Fruit fly (Drosophila melanogaster) whole organism, embryonic: ENCODE measurements around the gene Cda5.

Experiments used
- Atf-2 ChIP-seq: fragments of 200-800 bp; sonication (Bioruptor generic); optimal IDR thresholded peaks from 2 replicates; lab custom pipeline; 2016; ENCODE audit warnings: missing biosample characterization, missing genetic modification characterization
- B-H2 ChIP-seq: fragments of 200-800 bp; sonication (Bioruptor generic); optimal IDR thresholded peaks from 2 replicates; lab custom pipeline; 2018; ENCODE audit warnings: missing biosample characterization, mild to moderate bottlenecking, missing genetic modification characterization
- Bgb ChIP-seq: fragments of 200-800 bp; sonication (Bioruptor generic); IDR thresholded peaks from 2 replicates; pipeline ENCODE4 v1.3.6; 2022; ENCODE audit warnings: missing biosample characterization, missing genetic modification characterization; ENCODE audit not compliant: partially characterized antibody
- CG13287 ChIP-seq: fragments of 200-800 bp; sonication (Bioruptor generic); IDR thresholded peaks from 2 replicates; pipeline ENCODE4 v1.3.6; 2022; ENCODE audit warnings: missing biosample characterization, missing genetic modification characterization; ENCODE audit not compliant: partially characterized antibody
- CG15514 ChIP-seq: fragments of 200-800 bp; sonication (Bioruptor generic); optimal IDR thresholded peaks from 3 replicates; lab custom pipeline; 2017; ENCODE audit warnings: missing biosample characterization, missing genetic modification characterization, mild to moderate bottlenecking, moderate library complexity, missing genetic modification reagents
- CG17186 ChIP-seq: fragments of 200-800 bp; sonication (Bioruptor generic); optimal IDR thresholded peaks from 3 replicates; lab custom pipeline; 2017; ENCODE audit warnings: missing biosample characterization, missing genetic modification reagents, missing genetic modification characterization
- CG1792 ChIP-seq: fragments of 200-800 bp; sonication (Bioruptor generic); optimal IDR thresholded peaks from 2 replicates; lab custom pipeline; 2016; ENCODE audit warnings: missing biosample characterization, missing genetic modification characterization
- CG2116 ChIP-seq: fragments of 200-800 bp; sonication (Bioruptor generic); optimal IDR thresholded peaks from 3 replicates; lab custom pipeline; 2018; ENCODE audit warnings: missing biosample characterization, mild to moderate bottlenecking, missing genetic modification characterization
- CG42726 ChIP-seq: fragments of 200-800 bp; sonication (Bioruptor generic); IDR thresholded peaks from 2 replicates; pipeline ENCODE4 v1.3.6; 2022; ENCODE audit warnings: missing biosample characterization, missing genetic modification characterization; ENCODE audit not compliant: partially characterized antibody
- CG6791 ChIP-seq: fragments of 200-800 bp; sonication (Bioruptor generic); IDR thresholded peaks from 3 replicates; pipeline ENCODE4 v1.3.6; 2022; ENCODE audit warnings: missing biosample characterization, missing genetic modification characterization; ENCODE audit not compliant: partially characterized antibody
- CG7963 ChIP-seq: fragments of 200-800 bp; sonication (Bioruptor generic); IDR thresholded peaks from 3 replicates; pipeline ENCODE4 v1.3.6; 2022; ENCODE audit warnings: missing biosample characterization, missing genetic modification characterization; ENCODE audit not compliant: partially characterized antibody
- CG7987 ChIP-seq: fragments of 200-800 bp; sonication (Bioruptor generic); optimal IDR thresholded peaks from 2 replicates; lab custom pipeline; 2018; ENCODE audit warnings: missing biosample characterization, mild to moderate bottlenecking, missing genetic modification characterization, moderate library complexity
- CHES-1-like ChIP-seq: fragments of 200-800 bp; sonication (Bioruptor generic); optimal IDR thresholded peaks from 2 replicates; lab custom pipeline; 2016; ENCODE audit warnings: missing biosample characterization, missing genetic modification characterization
- CTCF ChIP-seq: fragments of 200-800 bp; sonication (Bioruptor generic); optimal IDR thresholded peaks from 2 replicates; lab custom pipeline; 2017; ENCODE audit warnings: missing biosample characterization, mild to moderate bottlenecking, missing genetic modification characterization, moderate library complexity
- Dbx ChIP-seq: fragments of 200-800 bp; sonication (Bioruptor generic); IDR thresholded peaks from 3 replicates; pipeline ENCODE4 v1.3.6; 2022; ENCODE audit warnings: missing biosample characterization, missing genetic modification characterization
- Dek ChIP-seq: fragments of 200-800 bp; sonication (Bioruptor generic); optimal IDR thresholded peaks from 3 replicates; lab custom pipeline; 2019; ENCODE audit warnings: missing biosample characterization, mild to moderate bottlenecking, missing genetic modification characterization, moderate library complexity
- E2f2 ChIP-seq: fragments of 200-800 bp; sonication (Bioruptor generic); IDR thresholded peaks from 2 replicates; pipeline ENCODE4 v1.3.6; 2022; ENCODE audit warnings: missing biosample characterization, missing genetic modification characterization
- Ets97D ChIP-seq: fragments of 200-800 bp; sonication (Bioruptor generic); optimal IDR thresholded peaks from 3 replicates; lab custom pipeline; 2016; ENCODE audit warnings: missing biosample characterization, missing genetic modification characterization
- HLHmδ ChIP-seq: fragments of 200-800 bp; sonication (Bioruptor generic); optimal IDR thresholded peaks from 2 replicates; lab custom pipeline; 2018; ENCODE audit warnings: missing biosample characterization, mild to moderate bottlenecking, missing genetic modification characterization, moderate library complexity
- Hr39 ChIP-seq: fragments of >200 bp; optimal IDR thresholded peaks from 2 replicates; lab custom pipeline; 2017
- MBD-R2 ChIP-seq: fragments of 200-800 bp; sonication (Bioruptor generic); IDR thresholded peaks from 2 replicates; pipeline ENCODE4 v1.3.6; 2022; ENCODE audit warnings: missing biosample characterization, missing genetic modification characterization
- NK7.1 ChIP-seq: fragments of 200-800 bp; sonication (Bioruptor generic); optimal IDR thresholded peaks from 3 replicates; lab custom pipeline; 2016; ENCODE audit warnings: missing biosample characterization, missing genetic modification characterization
- Ravus ChIP-seq: fragments of 200-800 bp; sonication (Bioruptor generic); IDR thresholded peaks from 2 replicates; pipeline ENCODE4 v1.3.6; 2022; ENCODE audit warnings: missing biosample characterization, missing genetic modification characterization
- Sin3A ChIP-seq: fragments of >200 bp; optimal IDR thresholded peaks from 2 replicates; lab custom pipeline; 2018
- Sry-δ ChIP-seq: fragments of 200-800 bp; sonication (Bioruptor generic); optimal IDR thresholded peaks from 2 replicates; lab custom pipeline; 2016; ENCODE audit warnings: missing biosample characterization, missing genetic modification characterization
- Xbp1 ChIP-seq: fragments of 200-800 bp; sonication (Bioruptor generic); optimal IDR thresholded peaks from 3 replicates; lab custom pipeline; 2016; ENCODE audit warnings: missing biosample characterization, mild to moderate bottlenecking, missing genetic modification characterization
- ato ChIP-seq: fragments of 200-800 bp; sonication (Bioruptor generic); IDR thresholded peaks from 2 replicates; pipeline ENCODE4 v1.3.6; 2022; ENCODE audit warnings: missing biosample characterization, missing genetic modification characterization; ENCODE audit not compliant: partially characterized antibody
- bigmax ChIP-seq: fragments of 200-800 bp; sonication (Bioruptor generic); optimal IDR thresholded peaks from 2 replicates; lab custom pipeline; 2018; ENCODE audit warnings: missing biosample characterization, mild to moderate bottlenecking, missing genetic modification characterization
- btn ChIP-seq: fragments of 200-800 bp; sonication (Bioruptor generic); optimal IDR thresholded peaks from 2 replicates; lab custom pipeline; 2016; ENCODE audit warnings: missing biosample characterization, missing genetic modification characterization
- caup ChIP-seq: fragments of 200-800 bp; sonication (Bioruptor generic); optimal IDR thresholded peaks from 3 replicates; lab custom pipeline; 2017; ENCODE audit warnings: missing biosample characterization, mild to moderate bottlenecking, missing genetic modification characterization, moderate library complexity; ENCODE audit not compliant: severe bottlenecking
- croc ChIP-seq: fragments of 200-800 bp; sonication (Bioruptor generic); conservative IDR thresholded peaks from 3 replicates; pipeline ENCODE4 v1.3.6; 2022; ENCODE audit warnings: missing biosample characterization, missing genetic modification characterization
- da ChIP-seq: fragments of 200-800 bp; sonication (Bioruptor generic); optimal IDR thresholded peaks from 2 replicates; lab custom pipeline; 2016; ENCODE audit warnings: missing biosample characterization, missing genetic modification characterization
- gro ChIP-seq: fragments of 200-800 bp; sonication (Bioruptor generic); optimal IDR thresholded peaks from 2 replicates; lab custom pipeline; 2016; ENCODE audit warnings: missing biosample characterization, missing genetic modification characterization
- inv ChIP-seq: fragments of 200-800 bp; sonication (Bioruptor generic); IDR thresholded peaks from 2 replicates; pipeline ENCODE4 v1.3.6; 2022; ENCODE audit warnings: missing biosample characterization, missing genetic modification characterization; ENCODE audit not compliant: partially characterized antibody
- lbe ChIP-seq: fragments of 200-800 bp; sonication (Bioruptor generic); optimal IDR thresholded peaks from 2 replicates; lab custom pipeline; 2016; ENCODE audit warnings: missing biosample characterization, mild to moderate bottlenecking, missing genetic modification characterization
- lilli ChIP-seq: fragments of 200-800 bp; sonication (Bioruptor generic); optimal IDR thresholded peaks from 3 replicates; lab custom pipeline; 2016; ENCODE audit warnings: missing biosample characterization, missing genetic modification characterization
- lov ChIP-seq, 2 experiments: fragments of 200-800 bp in 1 of 2; fragments of >200 bp in 1 of 2; sonication (Bioruptor generic) in 1 of 2; IDR thresholded peaks in 1 of 2; optimal IDR thresholded peaks in 1 of 2; 2 replicates in 1 of 2; 3 replicates in 1 of 2; pipeline versions ENCODE4 v1.3.6 to Lab custom; 2017 to 2022; ENCODE audit warnings: missing biosample characterization in 1 of 2, missing genetic modification characterization in 1 of 2
- nerfin-2 ChIP-seq: fragments of 200-800 bp; sonication (Bioruptor generic); IDR thresholded peaks from 2 replicates; pipeline ENCODE4 v1.3.6; 2022; ENCODE audit warnings: missing biosample characterization, missing genetic modification characterization; ENCODE audit not compliant: partially characterized antibody
- pita ChIP-seq: fragments of 200-800 bp; sonication (Bioruptor generic); optimal IDR thresholded peaks from 2 replicates; lab custom pipeline; 2017; ENCODE audit warnings: missing biosample characterization, mild to moderate bottlenecking, missing genetic modification characterization
- pzg ChIP-seq: fragments of 200-800 bp; sonication (Bioruptor generic); optimal IDR thresholded peaks from 3 replicates; lab custom pipeline; 2018; ENCODE audit warnings: missing biosample characterization, mild to moderate bottlenecking, missing genetic modification characterization, moderate library complexity
- row ChIP-seq: fragments of 200-800 bp; sonication (Bioruptor generic); IDR thresholded peaks from 3 replicates; pipeline ENCODE4 v1.3.6; 2022; ENCODE audit warnings: missing biosample characterization, missing genetic modification characterization
- stwl ChIP-seq: fragments of 200-800 bp; sonication (Bioruptor generic); optimal IDR thresholded peaks from 3 replicates; lab custom pipeline; 2018; ENCODE audit warnings: missing biosample characterization, mild to moderate bottlenecking, missing genetic modification characterization, moderate library complexity
- unc-4 ChIP-seq: fragments of 200-800 bp; sonication (Bioruptor generic); IDR thresholded peaks from 2 replicates; pipeline ENCODE4 v1.3.6; 2022; ENCODE audit warnings: missing biosample characterization, missing genetic modification characterization; ENCODE audit not compliant: partially characterized antibody
- wek ChIP-seq: fragments of 200-800 bp; sonication (Bioruptor generic); optimal IDR thresholded peaks from 3 replicates; lab custom pipeline; 2018; ENCODE audit warnings: missing biosample characterization, mild to moderate bottlenecking, missing genetic modification characterization, moderate library complexity
- zen ChIP-seq: fragments of 200-800 bp; sonication (Bioruptor generic); optimal IDR thresholded peaks from 3 replicates; lab custom pipeline; 2018; ENCODE audit warnings: missing biosample characterization, mild to moderate bottlenecking, missing genetic modification characterization, moderate library complexity
- zen2 ChIP-seq: fragments of 200-800 bp; sonication (Bioruptor generic); IDR thresholded peaks from 3 replicates; pipeline ENCODE4 v1.3.6; 2022; ENCODE audit warnings: missing biosample characterization, missing genetic modification characterization; ENCODE audit not compliant: partially characterized antibody

Cda5 gene

dm6 chr2L:106540-106939 lies 41.3 kb upstream of the Cda5 start, which contains the start of the genes Nhe1 and Sam-S (continued):
- TF ChIP-seq CG2116 (GFP tag; lab: Kevin White, UChicago) (peak; percentile 29), CG6791 (GFP tag; lab: Robert Waterston, UW) (0 out of 3 replicates have a peak, but pooled peaks have one; percentile 27), HLHmδ (no peak), nerfin-2 (GFP tag; lab: Robert Waterston, UW) (0 out of 2 replicates have a peak, but pooled peaks have one; percentile 39), gro (GFP tag; lab: Kevin White, UChicago) (no peak), croc (GFP tag; lab: Robert Waterston, UW) (no peak), unc-4 (GFP tag; lab: Robert Waterston, UW) (0 out of 2 replicates have a peak, but pooled peaks have one; percentile 35), pzg (peak; percentile 40), Hr39 (lab: Kevin White, UChicago) (no peak), Sry-δ (GFP tag; lab: Kevin White, UChicago) (peak; percentile 22), btn (GFP tag; lab: Kevin White, UChicago) (no peak)
- TF ChIP-seq, all 482 proteins: peak for 24

- no peak for TF ChIP-seq Ravus
- TF ChIP-seq CG42726 (GFP tag; lab: Robert Waterston, UW) = peak; percentile 100
- TF ChIP-seq wek (GFP tag; lab: Kevin White, UChicago) = no peak
- TF ChIP-seq zen2 (GFP tag; lab: Robert Waterston, UW) = peak; percentile 100
- peak; percentile 45 for TF ChIP-seq CG17186 (GFP tag; lab: Kevin White, UChicago)
- TF ChIP-seq bigmax (GFP tag; lab: Kevin White, UChicago) = peak; percentile 16
- TF ChIP-seq Atf-2 (GFP tag; lab: Kevin White, UChicago) = peak; percentile 0
- peak; percentile 40 for TF ChIP-seq CTCF (GFP tag; lab: Kevin White, UChicago)
- TF ChIP-seq gro (GFP tag; lab: Kevin White, UChicago) = peak; percentile 75
- peak; percentile 72 for TF ChIP-seq E2f2 (GFP tag; lab: Robert Waterston, UW)
- peak; percentile 94 for TF ChIP-seq Sry-δ (GFP tag; lab: Kevin White, UChicago)
- peak; percentile 14 for TF ChIP-seq CHES-1-like (GFP tag; lab: Kevin White, UChicago)
- peak; percentile 99 for TF ChIP-seq CG7963 (GFP tag; lab: Robert Waterston, UW)
- TF ChIP-seq Xbp1 (GFP tag; lab: Kevin White, UChicago) = peak; percentile 34
- peak; percentile 60 for TF ChIP-seq Sin3A
- TF ChIP-seq CG1792 (GFP tag; lab: Kevin White, UChicago) = peak; percentile 10
- peak; percentile 45 for TF ChIP-seq row (GFP tag; lab: Robert Waterston, UW)
- peak; percentile 90 for TF ChIP-seq MBD-R2 (GFP tag; lab: Robert Waterston, UW)
- TF ChIP-seq stwl = peak; percentile 85
- peak; percentile 99 for TF ChIP-seq inv
- peak; percentile 51; the same call in 1 of the 3 replicates for TF ChIP-seq Dbx (GFP tag; lab: Robert Waterston, UW)
- peak; percentile 61 for TF ChIP-seq lbe (GFP tag; lab: Kevin White, UChicago)
- peak; percentile 100 for TF ChIP-seq CG13287 (GFP tag; lab: Robert Waterston, UW)
- TF ChIP-seq lilli (GFP tag; lab: Kevin White, UChicago) = peak; percentile 43
- TF ChIP-seq zen = peak; percentile 50
- TF ChIP-seq CG7987 (GFP tag; lab: Kevin White, UChicago) = peak; percentile 16
- no peak for TF ChIP-seq lov (optimal IDR thresholded peaks at IDR 0.05; lab: Kevin White, UChicago)
- TF ChIP-seq lov (GFP tag; IDR thresholded peaks at IDR 0.05; lab: Robert Waterston, UW) = no peak
- peak; percentile 36 for TF ChIP-seq B-H2 (GFP tag; lab: Kevin White, UChicago)
- TF ChIP-seq CG6791 (GFP tag; lab: Robert Waterston, UW) = peak; percentile 100
- peak; percentile 47 for TF ChIP-seq pita (GFP tag; lab: Kevin White, UChicago)
- no peak for TF ChIP-seq caup (GFP tag; lab: Kevin White, UChicago)
- TF ChIP-seq da (GFP tag; lab: Kevin White, UChicago) = no peak
- TF ChIP-seq ato (GFP tag; lab: Robert Waterston, UW) = peak; percentile 99
- TF ChIP-seq Bgb (GFP tag; lab: Robert Waterston, UW) = peak; percentile 100
- TF ChIP-seq CG15514 (GFP tag; lab: Kevin White, UChicago) = peak; percentile 94
- TF ChIP-seq Ets97D = peak; percentile 75
- TF ChIP-seq Dek (tag; lab: Kevin White, UChicago) = no peak
- no peak for TF ChIP-seq NK7.1 (GFP tag; lab: Kevin White, UChicago)
These were observed 37.1 kb upstream of the Cda5 start, which contains the start of gene Creld for dm6 chr2L:102161-102761. Creld (plus strand) TSS chr2L:102380.
